Worm (Caenorhabditis elegans) whole organism, L1 larva: ENCODE results near the gene F35H10.2.

Experiments used
- ama-1 ChIP-seq: fragments of 150-350 bp; optimal IDR thresholded peaks from 2 replicates; lab custom pipeline; 2014
- blmp-1 ChIP-seq: fragments of 150-350 bp; optimal IDR thresholded peaks from 2 replicates; lab custom pipeline; 2014; ENCODE audit warnings: missing biosample characterization, missing genetic modification characterization
- ceh-82 ChIP-seq, 3 experiments: fragments of 150-350 bp in 1 of 3; sonication (generic microtip) in 2 of 3; optimal IDR thresholded peaks; 2 replicates each; lab custom pipeline; 2014 to 2017; ENCODE audit warnings: missing biosample characterization in 3 of 3, missing genetic modification characterization in 3 of 3
- ces-1 ChIP-seq: fragments of 150-350 bp; optimal IDR thresholded peaks from 2 replicates; lab custom pipeline; 2014; ENCODE audit warnings: missing biosample characterization, missing genetic modification reagents, missing genetic modification characterization
- irx-1 ChIP-seq: sonication (generic microtip); optimal IDR thresholded peaks from 2 replicates; lab custom pipeline; 2016; ENCODE audit warnings: missing genetic modification characterization, missing compliant biosample characterization
- lsy-2 ChIP-seq, 2 experiments: fragments of 150-350 bp; optimal IDR thresholded peaks; 2 replicates each; lab custom pipeline; 2014; ENCODE audit warnings: missing biosample characterization in 2 of 2, missing genetic modification characterization in 2 of 2
- nhr-71 ChIP-seq: sonication (generic microtip); optimal IDR thresholded peaks from 2 replicates; lab custom pipeline; 2016; ENCODE audit warnings: mild to moderate bottlenecking, missing genetic modification characterization, moderate library complexity, missing compliant biosample characterization
- nhr-90 ChIP-seq: sonication (generic microtip); optimal IDR thresholded peaks from 2 replicates; lab custom pipeline; 2016; ENCODE audit warnings: mild to moderate bottlenecking, missing genetic modification characterization, missing compliant biosample characterization; ENCODE audit not compliant: poor library complexity
- rnt-1 ChIP-seq: sonication (generic microtip); optimal IDR thresholded peaks from 2 replicates; lab custom pipeline; 2016; ENCODE audit warnings: mild to moderate bottlenecking, missing genetic modification characterization, moderate library complexity, missing compliant biosample characterization
- tbx-2 ChIP-seq: sonication (generic microtip); optimal IDR thresholded peaks from 2 replicates; lab custom pipeline; 2016; ENCODE audit warnings: missing genetic modification characterization, missing compliant biosample characterization
- zag-1 ChIP-seq: fragments of 150-350 bp; optimal IDR thresholded peaks from 2 replicates; lab custom pipeline; 2014; ENCODE audit warnings: missing biosample characterization, missing genetic modification characterization
- ztf-11 ChIP-seq, 2 experiments: sonication (generic microtip); optimal IDR thresholded peaks; 2 replicates each; lab custom pipeline; 2016 to 2017; ENCODE audit warnings: missing genetic modification characterization in 2 of 2, missing biosample characterization in 1 of 2, missing compliant biosample characterization in 1 of 2
- ztf-4 ChIP-seq: fragments of 150-350 bp; optimal IDR thresholded peaks from 2 replicates; lab custom pipeline; 2014; ENCODE audit warnings: missing biosample characterization, missing genetic modification characterization

DNA sequence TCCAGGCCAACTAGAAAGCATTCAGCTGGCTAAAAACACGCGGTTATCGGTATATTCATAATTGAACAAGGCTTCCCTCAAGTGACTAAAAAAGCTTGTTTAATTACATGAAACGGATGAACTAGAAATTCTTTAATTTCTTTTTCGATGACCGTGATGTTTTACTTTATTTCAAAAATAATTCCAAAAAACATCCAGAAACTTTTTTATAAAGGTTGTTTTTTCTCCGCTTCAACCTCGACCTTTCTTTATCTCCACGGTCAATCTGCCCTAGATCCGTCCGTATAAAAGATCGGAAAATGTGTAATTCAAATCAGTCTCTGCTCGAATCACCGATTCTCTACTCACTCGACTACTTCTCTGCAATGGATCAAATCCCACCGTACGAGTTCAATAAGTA, 16.5 kb downstream of the F35H10.2 start, which contains the start of gene F17E9.5:
- TF ChIP-seq ama-1 (lab: Kevin White, UChicago): no peak
- TF ChIP-seq irx-1 (tag; lab: Kevin White, UChicago): no peak
- TF ChIP-seq zag-1: no peak
- TF ChIP-seq nhr-90 (tag; lab: Kevin White, UChicago): no peak
- no peak for TF ChIP-seq ceh-82 (tag; optimal IDR thresholded peaks at IDR 0.05; lab: Kevin White, UChicago)
- no peak for TF ChIP-seq ztf-4 (tag; lab: Kevin White, UChicago)
- TF ChIP-seq rnt-1 (tag; lab: Kevin White, UChicago): no peak
- TF ChIP-seq lsy-2 (tag; optimal IDR thresholded peaks at IDR 0.05; lab: Kevin White, UChicago): no peak
- no peak for TF ChIP-seq ces-1
- TF ChIP-seq tbx-2: no peak
- no peak for TF ChIP-seq blmp-1
- no peak for TF ChIP-seq nhr-71 (tag; lab: Kevin White, UChicago)
- TF ChIP-seq ztf-11 (tag; optimal IDR thresholded peaks at IDR 0.05; lab: Kevin White, UChicago): no peak
